Worm (Caenorhabditis elegans) whole organism, L4 larva: ENCODE data around the gene F19B10.6.

Source experiments
- D1046.2 ChIP-seq: fragments of 200-800 bp; sonication (Bioruptor generic); IDR thresholded peaks from 2 replicates; pipeline ENCODE4 v1.3.6; 2022; ENCODE audit warnings: missing genetic modification characterization, missing compliant biosample characterization
- F37D6.2 ChIP-seq: sonication (generic microtip); optimal IDR thresholded peaks from 2 replicates; lab custom pipeline; 2016; ENCODE audit warnings: mild to moderate bottlenecking, missing genetic modification characterization, missing compliant biosample characterization
- F49E8.2 ChIP-seq: sonication (generic microtip); optimal IDR thresholded peaks from 2 replicates; lab custom pipeline; 2016; ENCODE audit warnings: missing compliant biosample characterization, mild to moderate bottlenecking, missing genetic modification characterization, borderline replicate concordance
- T26A8.4 ChIP-seq: fragments of 200-800 bp; sonication (Bioruptor generic); IDR thresholded peaks from 2 replicates; pipeline ENCODE4 v1.3.6; 2022; ENCODE audit warnings: missing genetic modification characterization, missing compliant biosample characterization
- Y105C5A.15 ChIP-seq: fragments of 200-800 bp; sonication (Bioruptor generic); IDR thresholded peaks from 2 replicates; pipeline ENCODE4 v1.3.6; 2022; ENCODE audit warnings: missing genetic modification characterization, missing compliant biosample characterization
- Y48G9A.11 ChIP-seq: fragments of 200-800 bp; sonication (Bioruptor generic); IDR thresholded peaks from 2 replicates; pipeline ENCODE4 v1.3.6; 2022; ENCODE audit warnings: missing genetic modification reagents, missing genetic modification characterization, missing compliant biosample characterization
- ZK337.2 ChIP-seq: fragments of 200-800 bp; sonication (Bioruptor generic); IDR thresholded peaks from 2 replicates; pipeline ENCODE4 v1.3.6; 2022; ENCODE audit warnings: missing genetic modification reagents, missing genetic modification characterization, missing compliant biosample characterization
- ceh-62 ChIP-seq: sonication (generic microtip); optimal IDR thresholded peaks from 2 replicates; lab custom pipeline; 2017; ENCODE audit warnings: missing biosample characterization, missing genetic modification characterization
- ctbp-1 ChIP-seq: fragments of 200-800 bp; sonication (Bioruptor generic); IDR thresholded peaks from 2 replicates; pipeline ENCODE4 v1.3.6; 2022; ENCODE audit warnings: missing genetic modification reagents, missing genetic modification characterization, missing compliant biosample characterization
- dpl-1 ChIP-seq: fragments of 150-350 bp; optimal IDR thresholded peaks from 2 replicates; lab custom pipeline; 2014; ENCODE audit warnings: missing biosample characterization, missing genetic modification reagents, missing genetic modification characterization
- dve-1 ChIP-seq: sonication (generic microtip); optimal IDR thresholded peaks from 2 replicates; lab custom pipeline; 2017; ENCODE audit warnings: antibody characterized with exemption, mild to moderate bottlenecking, missing genetic modification characterization, missing compliant biosample characterization; ENCODE audit not compliant: insufficient read depth
- egl-27 ChIP-seq: sonication (generic microtip); optimal IDR thresholded peaks from 3 replicates; lab custom pipeline; 2017; ENCODE audit warnings: missing biosample characterization, missing genetic modification reagents, missing genetic modification characterization
- egl-43 ChIP-seq: fragments of 200-800 bp; sonication (Bioruptor generic); IDR thresholded peaks from 2 replicates; pipeline ENCODE4 v1.3.6; 2022; ENCODE audit warnings: missing genetic modification reagents, missing genetic modification characterization, missing compliant biosample characterization
- fkh-10 ChIP-seq: fragments of 150-350 bp; optimal IDR thresholded peaks from 2 replicates; lab custom pipeline; 2014; ENCODE audit warnings: missing biosample characterization, missing genetic modification reagents, missing genetic modification characterization
- gei-8 ChIP-seq: fragments of 200-800 bp; sonication (Bioruptor generic); optimal IDR thresholded peaks from 2 replicates; lab custom pipeline; 2018; ENCODE audit warnings: mild to moderate bottlenecking, missing genetic modification characterization, missing compliant biosample characterization
- hif-1 ChIP-seq, 2 experiments: sonication (generic microtip); optimal IDR thresholded peaks; 2 replicates each; lab custom pipeline; 2016 to 2017; ENCODE audit warnings: missing compliant biosample characterization in 2 of 2, missing genetic modification characterization in 2 of 2, missing genetic modification reagents in 2 of 2, missing genotype in 2 of 2, mild to moderate bottlenecking in 1 of 2
- hlh-11 ChIP-seq: fragments of 200-800 bp; sonication (Bioruptor generic); optimal IDR thresholded peaks from 2 replicates; lab custom pipeline; 2018; ENCODE audit warnings: mild to moderate bottlenecking, missing genetic modification characterization, missing compliant biosample characterization
- hlh-30 ChIP-seq: sonication (generic microtip); optimal IDR thresholded peaks from 2 replicates; lab custom pipeline; 2017; ENCODE audit warnings: antibody characterized with exemption, mild to moderate bottlenecking, missing genetic modification characterization, missing compliant biosample characterization; ENCODE audit not compliant: insufficient read depth
- lim-7 ChIP-seq: fragments of 200-800 bp; sonication (Bioruptor generic); IDR thresholded peaks from 2 replicates; pipeline ENCODE4 v1.3.6; 2022; ENCODE audit warnings: missing genetic modification characterization, missing compliant biosample characterization
- lin-1 ChIP-seq: fragments of 200-800 bp; sonication (Bioruptor generic); IDR thresholded peaks from 2 replicates; pipeline ENCODE4 v1.3.6; 2022; ENCODE audit warnings: missing genetic modification reagents, missing genetic modification characterization, missing compliant biosample characterization
- lin-38 ChIP-seq: fragments of 200-800 bp; sonication (Bioruptor generic); IDR thresholded peaks from 2 replicates; pipeline ENCODE4 v1.3.6; 2022; ENCODE audit warnings: missing genetic modification reagents, missing genetic modification characterization, missing compliant biosample characterization
- lin-39 ChIP-seq: fragments of 150-350 bp; optimal IDR thresholded peaks from 2 replicates; lab custom pipeline; 2014; ENCODE audit warnings: missing biosample characterization, missing genetic modification reagents, missing genetic modification characterization
- madf-5 ChIP-seq, 2 experiments: fragments of 200-800 bp; sonication (Bioruptor generic); IDR thresholded peaks; 2 replicates each; pipeline ENCODE4 v1.3.6; 2022; ENCODE audit warnings: missing compliant biosample characterization in 2 of 2, missing genetic modification characterization in 2 of 2
- madf-9 ChIP-seq: fragments of 200-800 bp; sonication (Bioruptor generic); conservative IDR thresholded peaks from 2 replicates; pipeline ENCODE4 v1.3.6; 2022; ENCODE audit warnings: missing genetic modification reagents, missing genetic modification characterization, missing compliant biosample characterization
- mep-1 ChIP-seq: fragments of 150-350 bp; sonication (generic microtip); optimal IDR thresholded peaks from 3 replicates; lab custom pipeline; 2014; ENCODE audit warnings: missing biosample characterization, missing genetic modification characterization
- mes-2 ChIP-seq: sonication (generic microtip); optimal IDR thresholded peaks from 2 replicates; lab custom pipeline; 2016; ENCODE audit warnings: missing genotype, mild to moderate bottlenecking, missing genetic modification characterization, missing compliant biosample characterization; ENCODE audit not compliant: poor library complexity, severe bottlenecking
- mxl-3 ChIP-seq: fragments of 200-800 bp; sonication (Bioruptor generic); optimal IDR thresholded peaks from 2 replicates; lab custom pipeline; 2018; ENCODE audit warnings: mild to moderate bottlenecking, missing genetic modification characterization, missing compliant biosample characterization
- nhr-111 ChIP-seq: fragments of 200-800 bp; sonication (Bioruptor generic); optimal IDR thresholded peaks from 2 replicates; lab custom pipeline; 2018; ENCODE audit warnings: mild to moderate bottlenecking, missing genetic modification characterization, missing compliant biosample characterization
- nhr-237 ChIP-seq: sonication (generic microtip); optimal IDR thresholded peaks from 2 replicates; lab custom pipeline; 2017; ENCODE audit warnings: missing biosample characterization, missing genetic modification characterization
- nhr-28 ChIP-seq: fragments of 150-350 bp; optimal IDR thresholded peaks from 2 replicates; lab custom pipeline; 2014; ENCODE audit warnings: missing biosample characterization, missing genetic modification characterization
- nhr-42 ChIP-seq: fragments of 200-800 bp; sonication (Bioruptor generic); IDR thresholded peaks from 2 replicates; pipeline ENCODE4 v1.3.6; 2022; ENCODE audit warnings: missing genetic modification characterization, missing compliant biosample characterization
- nhr-48 ChIP-seq: sonication (generic microtip); optimal IDR thresholded peaks from 2 replicates; lab custom pipeline; 2016; ENCODE audit warnings: mild to moderate bottlenecking, missing genetic modification characterization, missing compliant biosample characterization
- nhr-6 ChIP-seq: fragments of 150-350 bp; optimal IDR thresholded peaks from 2 replicates; lab custom pipeline; 2014; ENCODE audit warnings: missing biosample characterization, missing genetic modification characterization
- nhr-76 ChIP-seq: fragments of 150-350 bp; optimal IDR thresholded peaks from 2 replicates; lab custom pipeline; 2014; ENCODE audit warnings: missing biosample characterization, missing genetic modification characterization
- nhr-77 ChIP-seq: fragments of 150-350 bp; optimal IDR thresholded peaks from 2 replicates; lab custom pipeline; 2014; ENCODE audit warnings: missing biosample characterization, missing genetic modification characterization
- pha-4 ChIP-seq, 2 experiments: fragments of 150-350 bp in 1 of 2; fragments of 200-800 bp in 1 of 2; sonication (Bioruptor generic) in 1 of 2; IDR thresholded peaks in 1 of 2; optimal IDR thresholded peaks in 1 of 2; 2 replicates each; pipeline versions ENCODE4 v1.3.6 to Lab custom; 2014 to 2022; ENCODE audit warnings: missing genetic modification characterization in 2 of 2, missing genetic modification reagents in 2 of 2, missing biosample characterization in 1 of 2, missing compliant biosample characterization in 1 of 2
- snpc-1.2 ChIP-seq: fragments of 200-800 bp; sonication (Bioruptor generic); IDR thresholded peaks from 2 replicates; pipeline ENCODE4 v1.3.6; 2022; ENCODE audit warnings: missing genetic modification reagents, missing genetic modification characterization, missing compliant biosample characterization
- snpc-4 ChIP-seq: fragments of 150-350 bp; optimal IDR thresholded peaks from 2 replicates; lab custom pipeline; 2014; ENCODE audit warnings: missing biosample characterization, missing genetic modification characterization
- unc-130 ChIP-seq: sonication (generic microtip); optimal IDR thresholded peaks from 2 replicates; lab custom pipeline; 2016; ENCODE audit warnings: missing genetic modification reagents, missing genetic modification characterization, missing compliant biosample characterization
- vab-7 ChIP-seq: fragments of 200-800 bp; sonication (Bioruptor generic); IDR thresholded peaks from 2 replicates; pipeline ENCODE4 v1.3.6; 2022; ENCODE audit warnings: missing genetic modification reagents, missing genetic modification characterization, missing compliant biosample characterization
- zfp-3 ChIP-seq: fragments of 200-800 bp; sonication (Bioruptor generic); conservative IDR thresholded peaks from 2 replicates; pipeline ENCODE4 v1.3.6; 2022; ENCODE audit warnings: missing genetic modification reagents, missing genetic modification characterization, missing compliant biosample characterization

The F19B10.6 gene

DNA sequence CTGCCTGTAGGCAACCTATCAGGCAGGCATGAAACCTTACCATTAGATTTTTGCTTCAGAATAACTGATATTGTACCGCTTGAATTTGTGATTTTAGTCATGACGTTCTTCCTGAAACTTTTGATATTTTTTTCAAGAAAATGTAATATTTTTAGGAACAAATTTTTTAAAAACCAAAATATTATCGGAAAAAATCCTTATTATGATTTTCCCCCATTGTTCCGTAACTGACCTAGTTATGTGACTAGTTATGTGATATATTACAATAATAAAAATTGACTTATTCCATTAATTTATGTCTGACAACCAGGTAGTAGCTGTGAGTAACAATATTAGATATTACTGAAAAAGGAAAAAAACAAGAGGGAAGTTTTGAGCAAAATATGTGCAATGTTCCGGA is 7.3 kb upstream of the F19B10.6 start, which contains the start of gene srx-98:
Gene srx-98 (minus strand): TSS at position 101 of the 400 bp plus-strand sequence.
- TF ChIP-seq vab-7 (GFP tag; lab: Robert Waterston, UW) (no peak), lin-38 (GFP tag; lab: Robert Waterston, UW) (no peak), madf-9 (GFP tag; lab: Robert Waterston, UW) (no peak), dpl-1 (no peak), hlh-11 (tag; lab: Kevin White, UChicago) (no peak), fkh-10 (GFP tag; lab: Kevin White, UChicago) (no peak)

DNA sequence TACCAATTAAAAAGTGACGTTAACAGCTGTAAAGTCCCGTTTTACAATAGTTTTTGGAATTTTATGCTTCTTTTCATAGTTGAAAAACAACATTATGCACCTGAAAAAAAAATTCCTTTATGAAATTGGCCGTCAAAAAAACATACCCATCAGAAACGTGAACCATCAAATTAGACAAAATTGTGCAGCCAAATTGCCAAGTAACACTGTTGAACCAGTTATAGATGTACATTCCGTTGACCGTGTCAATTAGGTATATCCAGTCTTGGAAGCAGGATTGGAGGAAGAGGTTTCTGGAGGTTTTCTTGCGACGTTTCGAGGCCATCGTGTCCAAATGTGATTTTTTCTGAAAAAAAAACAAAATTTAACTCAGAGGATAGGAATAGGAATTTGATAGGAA is 5.6 kb upstream of the F19B10.6 start, which contains the start of gene srx-97:
Gene srx-97 (minus strand): TSS at position 101 of the 400 bp plus-strand sequence.
- TF ChIP-seq nhr-28 (tag; lab: Kevin White, UChicago) (no peak), pha-4 (GFP tag; IDR thresholded peaks at IDR 0.05; lab: Robert Waterston, UW) (no peak), pha-4 (tag; optimal IDR thresholded peaks at IDR 0.05; lab: Kevin White, UChicago) (no peak), nhr-111 (no peak), nhr-237 (tag; lab: Kevin White, UChicago) (no peak), ctbp-1 (GFP tag; lab: Robert Waterston, UW) (no peak), madf-5 (GFP tag; IDR thresholded peaks at IDR 0.05; lab: Robert Waterston, UW) (0 out of 4 replicates have a peak, but pooled peaks of 1 of the 2 experiments have one; percentile 7), F37D6.2 (tag; lab: Kevin White, UChicago) (no peak), ceh-62 (tag; lab: Kevin White, UChicago) (no peak)

DNA sequence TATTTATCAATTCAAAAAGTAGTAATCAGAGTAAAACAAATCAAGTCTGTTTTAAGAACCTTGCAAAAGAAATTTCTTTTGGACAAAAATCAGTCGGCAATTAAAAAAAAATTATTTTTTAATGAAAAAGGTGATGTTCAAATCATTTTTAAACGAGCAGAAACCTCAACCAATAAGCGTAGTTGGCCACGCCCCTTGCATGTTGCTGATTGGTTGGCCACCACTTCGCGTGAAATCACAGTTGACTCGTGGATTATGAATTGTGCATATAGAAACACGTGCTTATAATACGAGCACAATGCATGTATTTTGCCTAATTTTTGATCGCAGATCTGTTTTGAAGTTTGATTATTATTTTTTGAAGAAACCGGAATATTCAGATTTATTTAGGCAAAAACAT is 1.5 kb upstream of the F19B10.6 start:
- TF ChIP-seq mep-1 (tag; lab: Kevin White, UChicago) (no peak), nhr-6 (no peak)

DNA sequence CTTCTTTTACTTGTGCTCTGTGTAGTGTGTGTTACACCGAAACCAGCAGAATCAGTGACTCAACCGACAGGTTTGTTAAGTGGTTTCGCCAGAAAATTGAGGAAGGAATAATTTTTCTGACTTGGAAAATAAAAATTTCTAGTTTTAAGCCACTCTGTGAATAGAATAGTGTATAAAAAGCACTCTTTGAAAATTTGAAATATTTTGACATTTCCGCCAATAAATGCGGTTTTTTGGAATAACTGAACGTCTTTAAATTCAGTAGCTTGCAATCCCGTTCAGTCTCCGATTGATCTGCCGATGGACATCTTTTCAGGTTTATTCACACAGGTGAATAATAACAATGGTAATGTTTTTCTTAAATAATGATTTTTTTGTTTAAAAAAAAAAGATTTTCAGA is 774 bp upstream of the F19B10.6 start, which contains the start of gene F19B10.3:
Gene F19B10.3 (plus strand): TSS at position 301 of the 400 bp plus-strand sequence.
- TF ChIP-seq nhr-77 (tag; lab: Kevin White, UChicago) (no peak), egl-43 (GFP tag; lab: Robert Waterston, UW) (no peak), ctbp-1 (GFP tag; lab: Robert Waterston, UW) (no peak), gei-8 (GFP tag; lab: Kevin White, UChicago) (no peak), hlh-30 (tag; lab: Kevin White, UChicago) (no peak), nhr-28 (tag; lab: Kevin White, UChicago) (no peak), F49E8.2 (tag; lab: Kevin White, UChicago) (no peak), snpc-4 (tag; lab: Kevin White, UChicago) (no peak), snpc-1.2 (no peak), T26A8.4 (GFP tag; lab: Robert Waterston, UW) (no peak), nhr-42 (GFP tag; lab: Robert Waterston, UW) (no peak), ceh-62 (tag; lab: Kevin White, UChicago) (no peak), mxl-3 (GFP tag; lab: Kevin White, UChicago) (no peak)

DNA sequence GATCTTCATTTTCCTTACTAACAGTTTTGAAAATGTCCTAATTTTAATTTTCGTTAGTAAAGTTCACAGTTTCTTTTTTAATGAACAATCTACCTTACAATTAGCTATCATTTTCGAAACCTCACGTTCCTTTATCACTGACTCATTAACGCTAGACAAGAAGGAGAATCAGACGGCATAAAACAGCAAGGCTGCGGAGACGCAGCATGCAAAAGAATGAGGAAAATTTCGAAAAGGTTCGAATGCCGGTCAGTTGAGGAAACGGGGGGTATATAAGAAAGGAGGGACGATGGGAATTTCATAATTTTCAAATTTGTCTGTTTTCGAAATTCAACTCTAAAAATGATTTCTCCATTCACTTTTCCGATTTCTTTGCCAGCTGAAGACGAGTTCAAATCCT is 1.8 kb downstream of the F19B10.6 start, which contains the start of gene F19B10.13:
Gene F19B10.13 (plus strand): TSS at position 343 of the 400 bp plus-strand sequence.
- TF ChIP-seq nhr-76, result no peak
- TF ChIP-seq gei-8 (GFP tag; lab: Kevin White, UChicago), result no peak
- TF ChIP-seq dve-1 (tag; lab: Kevin White, UChicago), result no peak
- no peak for TF ChIP-seq egl-43 (GFP tag; lab: Robert Waterston, UW)
- TF ChIP-seq nhr-48 (tag; lab: Kevin White, UChicago), result no peak
- no peak for TF ChIP-seq lim-7 (GFP tag; lab: Robert Waterston, UW)
- no peak for TF ChIP-seq egl-27 (tag; lab: Kevin White, UChicago)
- no peak for TF ChIP-seq lin-38 (GFP tag; lab: Robert Waterston, UW)
- no peak for TF ChIP-seq unc-130
- no peak for TF ChIP-seq D1046.2 (GFP tag; lab: Robert Waterston, UW)
- TF ChIP-seq lin-39, result no peak
- no peak for TF ChIP-seq nhr-77 (tag; lab: Kevin White, UChicago)
- TF ChIP-seq nhr-28 (tag; lab: Kevin White, UChicago), result peak; percentile 36
- TF ChIP-seq madf-9 (GFP tag; lab: Robert Waterston, UW), result no peak
- TF ChIP-seq hlh-30 (tag; lab: Kevin White, UChicago), result peak; percentile 38
- peak; percentile 14 for TF ChIP-seq nhr-6
- TF ChIP-seq Y48G9A.11 (GFP tag; lab: Robert Waterston, UW), result no peak
- TF ChIP-seq lin-1 (GFP tag; lab: Robert Waterston, UW), result no peak
- peak; percentile 51 for TF ChIP-seq hlh-11 (tag; lab: Kevin White, UChicago)
- no peak for TF ChIP-seq Y105C5A.15
- TF ChIP-seq ZK337.2 (GFP tag; lab: Robert Waterston, UW), result no peak
- no peak for TF ChIP-seq zfp-3 (GFP tag; lab: Robert Waterston, UW)
- peak; percentile 39 for TF ChIP-seq mes-2 (tag; lab: Kevin White, UChicago)
- TF ChIP-seq hif-1 (tag; optimal IDR thresholded peaks at IDR 0.05; lab: Kevin White, UChicago), result peak in 1 of 2 experiments; percentile 19
